Worm (Caenorhabditis elegans): ENCODE results near the gene skr-4.

DNA sequence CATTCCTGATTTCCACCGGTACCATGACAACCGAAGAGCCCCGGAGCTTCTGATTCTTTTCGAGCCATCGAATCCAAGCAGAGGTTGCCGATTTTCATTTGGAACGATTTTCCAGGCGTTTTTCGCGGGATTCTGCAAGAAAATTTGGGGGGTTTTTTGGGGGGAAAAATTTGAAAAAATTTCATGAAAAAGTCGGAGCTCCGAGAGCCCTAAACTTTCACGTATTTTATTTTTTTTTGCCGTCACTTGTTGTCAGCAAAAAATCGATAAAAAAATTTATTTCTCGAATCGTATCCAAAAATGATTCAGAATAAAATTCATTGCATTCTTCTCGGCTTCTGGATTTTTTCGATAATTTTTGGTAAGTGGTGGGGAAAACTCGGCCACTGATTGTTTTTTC is 41.1 kb upstream of the skr-4 start, which contains the start of gene Y116F11B.13:
- TF ChIP-seq pha-4 (tag; optimal IDR thresholded peaks at IDR 0.05) (no peak), ets-4 (tag; optimal IDR thresholded peaks at IDR 0.05) (no peak), lin-11 (tag; optimal IDR thresholded peaks at IDR 0.05) (no peak), dve-1 (tag; optimal IDR thresholded peaks at IDR 0.05) (no peak), ceh-6 (GFP tag; optimal IDR thresholded peaks at IDR 0.05) (no peak), fax-1 (tag; optimal IDR thresholded peaks at IDR 0.05) (no peak), ceh-14 (tag; optimal IDR thresholded peaks at IDR 0.05) (no peak), ama-1 (optimal IDR thresholded peaks at IDR 0.05) (no peak), tbx-2 (tag; optimal IDR thresholded peaks at IDR 0.05) (no peak), nfya-1 (tag; optimal IDR thresholded peaks at IDR 0.05) (no peak), ceh-18 (tag; optimal IDR thresholded peaks at IDR 0.05) (no peak), sdc-2 (tag; optimal IDR thresholded peaks at IDR 0.05) (no peak)
